Worm (Caenorhabditis elegans) whole organism, young adult: ENCODE results near the gene tag-196.

Source experiments
- C06A6.2 ChIP-seq: fragments of 200-800 bp; sonication (Bioruptor generic); conservative IDR thresholded peaks from 2 replicates; pipeline ENCODE4 v1.3.6; 2022; ENCODE audit warnings: missing genetic modification characterization, missing compliant biosample characterization
- C17E4.6 ChIP-seq: fragments of 200-800 bp; sonication (Bioruptor generic); IDR thresholded peaks from 2 replicates; pipeline ENCODE4 v1.3.6; 2022; ENCODE audit warnings: missing genetic modification reagents, missing genetic modification characterization, missing compliant biosample characterization
- F57A8.1 ChIP-seq: fragments of 200-800 bp; sonication (Bioruptor generic); optimal IDR thresholded peaks from 2 replicates; lab custom pipeline; 2018; ENCODE audit warnings: mild to moderate bottlenecking, missing genetic modification characterization, moderate library complexity, missing compliant biosample characterization
- F57C9.4 ChIP-seq: sonication (generic microtip); optimal IDR thresholded peaks from 2 replicates; lab custom pipeline; 2017; ENCODE audit warnings: mild to moderate bottlenecking, missing genetic modification characterization, missing compliant biosample characterization
- T07F8.4 ChIP-seq: sonication (generic microtip); optimal IDR thresholded peaks from 2 replicates; lab custom pipeline; 2016; ENCODE audit warnings: mild to moderate bottlenecking, missing genetic modification characterization, moderate library complexity, missing compliant biosample characterization
- Y53G8AR.9 ChIP-seq: fragments of 200-800 bp; sonication (Bioruptor generic); conservative IDR thresholded peaks from 2 replicates; pipeline ENCODE4 v1.3.6; 2022; ENCODE audit warnings: missing genetic modification reagents, missing genetic modification characterization, missing compliant biosample characterization
- aptf-2 ChIP-seq: fragments of 200-800 bp; sonication (Bioruptor generic); conservative IDR thresholded peaks from 2 replicates; pipeline ENCODE4 v1.3.6; 2022; ENCODE audit warnings: missing genetic modification reagents, missing genetic modification characterization, missing compliant biosample characterization
- atf-7 ChIP-seq: sonication (generic microtip); optimal IDR thresholded peaks from 2 replicates; lab custom pipeline; 2017; ENCODE audit warnings: mild to moderate bottlenecking, missing genetic modification characterization, missing compliant biosample characterization
- attf-3 ChIP-seq: fragments of 200-800 bp; sonication (Bioruptor generic); conservative IDR thresholded peaks from 2 replicates; pipeline ENCODE4 v1.3.6; 2022; ENCODE audit warnings: missing genetic modification reagents, missing genetic modification characterization, missing compliant biosample characterization
- cebp-2 ChIP-seq: fragments of 200-800 bp; sonication (Bioruptor generic); IDR thresholded peaks from 2 replicates; pipeline ENCODE4 v1.3.6; 2022; ENCODE audit warnings: missing genetic modification characterization, missing compliant biosample characterization
- ceh-58 ChIP-seq: fragments of 200-800 bp; sonication (Bioruptor generic); IDR thresholded peaks from 2 replicates; pipeline ENCODE4 v1.3.6; 2022; ENCODE audit warnings: missing genetic modification characterization, missing compliant biosample characterization
- egl-44 ChIP-seq: fragments of 200-800 bp; sonication (Bioruptor generic); IDR thresholded peaks from 2 replicates; pipeline ENCODE4 v1.3.6; 2022; ENCODE audit warnings: missing genetic modification reagents, missing genetic modification characterization, missing compliant biosample characterization
- egrh-3 ChIP-seq: fragments of 200-800 bp; sonication (Bioruptor generic); IDR thresholded peaks from 2 replicates; pipeline ENCODE4 v1.3.6; 2022; ENCODE audit warnings: missing genetic modification reagents, missing genetic modification characterization, missing compliant biosample characterization
- hlh-12 ChIP-seq: sonication (generic microtip); optimal IDR thresholded peaks from 2 replicates; lab custom pipeline; 2016; ENCODE audit warnings: missing genetic modification characterization, missing compliant biosample characterization
- hmg-1.2 ChIP-seq: fragments of 200-800 bp; sonication (Bioruptor generic); IDR thresholded peaks from 2 replicates; pipeline ENCODE4 v1.3.6; 2022; ENCODE audit warnings: missing genetic modification reagents, missing genetic modification characterization, missing compliant biosample characterization
- lin-26 ChIP-seq: fragments of 200-800 bp; sonication (Bioruptor generic); IDR thresholded peaks from 2 replicates; pipeline ENCODE4 v1.3.6; 2022; ENCODE audit warnings: missing genetic modification reagents, missing genetic modification characterization, missing compliant biosample characterization
- lin-35 ChIP-seq, 3 experiments: fragments of 150-350 bp in 2 of 3; sonication (generic microtip) in 1 of 3; optimal IDR thresholded peaks; 2 replicates each; lab custom pipeline; 2014 to 2018; ENCODE audit warnings: missing biosample characterization in 3 of 3, missing genetic modification characterization in 3 of 3, missing genetic modification reagents in 3 of 3
- lsy-27 ChIP-seq: sonication (generic microtip); optimal IDR thresholded peaks from 2 replicates; lab custom pipeline; 2017; ENCODE audit warnings: missing genetic modification characterization, mild to moderate bottlenecking, missing compliant biosample characterization, antibody characterized with exemption, missing genotype, borderline replicate concordance; ENCODE audit not compliant: insufficient read depth
- madf-3 ChIP-seq: fragments of 200-800 bp; sonication (Bioruptor generic); IDR thresholded peaks from 2 replicates; pipeline ENCODE4 v1.3.6; 2022; ENCODE audit warnings: missing genetic modification reagents, missing genetic modification characterization, missing compliant biosample characterization
- mes-4 ChIP-seq: sonication (generic microtip); optimal IDR thresholded peaks from 2 replicates; lab custom pipeline; 2016; ENCODE audit warnings: missing genotype, missing genetic modification characterization, missing compliant biosample characterization
- mxl-1 ChIP-seq: sonication (generic microtip); optimal IDR thresholded peaks from 2 replicates; lab custom pipeline; 2016; ENCODE audit warnings: missing genetic modification characterization, missing compliant biosample characterization
- nhr-120 ChIP-seq: fragments of 200-800 bp; sonication (Bioruptor generic); IDR thresholded peaks from 2 replicates; pipeline ENCODE4 v1.3.6; 2022; ENCODE audit warnings: missing genetic modification characterization, missing compliant biosample characterization
- pbrm-1 ChIP-seq: fragments of 200-800 bp; sonication (Bioruptor generic); IDR thresholded peaks from 2 replicates; pipeline ENCODE4 v1.3.6; 2022; ENCODE audit warnings: missing genetic modification reagents, missing genetic modification characterization, missing compliant biosample characterization
- repo-1 ChIP-seq: sonication (generic microtip); optimal IDR thresholded peaks from 2 replicates; lab custom pipeline; 2017; ENCODE audit warnings: mild to moderate bottlenecking, missing genetic modification characterization, missing compliant biosample characterization
- snpc-4 ChIP-seq, 5 experiments: fragments of 150-350 bp in 1 of 5; sonication (generic microtip) in 4 of 5; optimal IDR thresholded peaks; 2 replicates each; lab custom pipeline; 2014 to 2018; ENCODE audit warnings: missing genetic modification characterization in 5 of 5, missing biosample characterization in 3 of 5, antibody characterized with exemption in 2 of 5, mild to moderate bottlenecking in 2 of 5, missing compliant biosample characterization in 2 of 5, missing genotype in 2 of 5, moderate library complexity in 2 of 5, missing genetic modification reagents in 1 of 5
- sptf-2 ChIP-seq: fragments of 200-800 bp; sonication (Bioruptor generic); optimal IDR thresholded peaks from 2 replicates; lab custom pipeline; 2018; ENCODE audit warnings: mild to moderate bottlenecking, missing genetic modification characterization, missing compliant biosample characterization
- tbx-9 ChIP-seq: sonication (generic microtip); optimal IDR thresholded peaks from 2 replicates; lab custom pipeline; 2016; ENCODE audit warnings: borderline replicate concordance, missing genetic modification characterization, inconsistent platforms, missing compliant biosample characterization
- zfh-2 ChIP-seq: fragments of 200-800 bp; sonication (Bioruptor generic); conservative IDR thresholded peaks from 2 replicates; pipeline ENCODE4 v1.3.6; 2022; ENCODE audit warnings: missing genetic modification reagents, missing genetic modification characterization, missing compliant biosample characterization
- ztf-28 ChIP-seq: fragments of 200-800 bp; sonication (Bioruptor generic); IDR thresholded peaks from 2 replicates; pipeline ENCODE4 v1.3.6; 2022; ENCODE audit warnings: missing genetic modification reagents, missing genetic modification characterization, missing compliant biosample characterization

Gene tag-196

ce11 chrV:8594105-8594964 lies at the start of gene tag-196:
TSS of gene tag-196 (plus strand) at chrV:8594914.
- no peak for TF ChIP-seq Y53G8AR.9 (GFP tag; lab: Robert Waterston, UW)
- 0 out of 2 replicates have a peak, but pooled peaks have one; percentile 14 for TF ChIP-seq egl-44

ce11 chrV:8545531-8546224 lies 49.0 kb upstream of the tag-196 start, which contains the start of the genes slc-17.8 and asns-1:
TSS of gene slc-17.8 (minus strand) at chrV:8545581.
TSS of gene asns-1 (plus strand) at chrV:8546174.
- TF ChIP-seq F57A8.1 (GFP tag; lab: Kevin White, UChicago) (peak; percentile 11), egrh-3 (GFP tag; lab: Robert Waterston, UW) (peak; percentile 69; the same call in 1 of the 2 replicates), mes-4 (tag; lab: Kevin White, UChicago) (no peak), zfh-2 (GFP tag; lab: Robert Waterston, UW) (peak; percentile 84)

- TF ChIP-seq T07F8.4 = no peak
- TF ChIP-seq ztf-28 = no peak
- TF ChIP-seq lin-26 (GFP tag; lab: Robert Waterston, UW) = no peak
- TF ChIP-seq madf-3 (GFP tag; lab: Robert Waterston, UW) = no peak
- TF ChIP-seq C06A6.2 (GFP tag; lab: Robert Waterston, UW) = no peak
- TF ChIP-seq attf-3 (GFP tag; lab: Robert Waterston, UW) = no peak
- TF ChIP-seq atf-7 (tag; lab: Kevin White, UChicago) = no peak
- no peak for TF ChIP-seq lin-35 (GFP tag; optimal IDR thresholded peaks at IDR 0.05; lab: Kevin White, UChicago)
- TF ChIP-seq hlh-12 (tag; lab: Kevin White, UChicago) = no peak
- no peak for TF ChIP-seq lsy-27
- no peak for TF ChIP-seq nhr-120
- no peak for TF ChIP-seq tbx-9
- no peak for TF ChIP-seq F57A8.1 (GFP tag; lab: Kevin White, UChicago)
- no peak for TF ChIP-seq hmg-1.2
- TF ChIP-seq repo-1 = no peak
- TF ChIP-seq cebp-2 (GFP tag; lab: Robert Waterston, UW) = no peak
Observed at ce11 chrV:8548989-8549388, 45.7 kb upstream of the tag-196 start, which contains the start of gene stdh-4. TSS of gene stdh-4 (plus strand) at chrV:8549289.

- TF ChIP-seq attf-3 (GFP tag; lab: Robert Waterston, UW) (no peak), madf-3 (GFP tag; lab: Robert Waterston, UW) (0 out of 2 replicates have a peak, but pooled peaks have one; percentile 44), tbx-9 (no peak), F57A8.1 (GFP tag; lab: Kevin White, UChicago) (no peak), mxl-1 (tag; lab: Kevin White, UChicago) (no peak), C17E4.6 (GFP tag; lab: Robert Waterston, UW) (no peak)
- TF ChIP-seq, all 124 proteins: peak for 1
Observed at ce11 chrV:8552460-8552859, 42.3 kb upstream of the tag-196 start, which contains the start of gene acr-15. TSS of gene acr-15 (plus strand) at chrV:8552695.

ce11 chrV:8555955-8556354 lies 38.8 kb upstream of the tag-196 start:
- TF ChIP-seq pbrm-1 (GFP tag; lab: Robert Waterston, UW) (no peak), F57C9.4 (tag; lab: Kevin White, UChicago) (no peak), ceh-58 (GFP tag; lab: Robert Waterston, UW) (no peak), sptf-2 (no peak), snpc-4 (GFP tag; optimal IDR thresholded peaks at IDR 0.05; lab: Kevin White, UChicago) (no peak), snpc-4 (tag; optimal IDR thresholded peaks at IDR 0.05; lab: Kevin White, UChicago) (no peak), aptf-2 (GFP tag; lab: Robert Waterston, UW) (no peak)
